Worm (Caenorhabditis elegans): ENCODE measurements around the gene fbxb-26.

DNA sequence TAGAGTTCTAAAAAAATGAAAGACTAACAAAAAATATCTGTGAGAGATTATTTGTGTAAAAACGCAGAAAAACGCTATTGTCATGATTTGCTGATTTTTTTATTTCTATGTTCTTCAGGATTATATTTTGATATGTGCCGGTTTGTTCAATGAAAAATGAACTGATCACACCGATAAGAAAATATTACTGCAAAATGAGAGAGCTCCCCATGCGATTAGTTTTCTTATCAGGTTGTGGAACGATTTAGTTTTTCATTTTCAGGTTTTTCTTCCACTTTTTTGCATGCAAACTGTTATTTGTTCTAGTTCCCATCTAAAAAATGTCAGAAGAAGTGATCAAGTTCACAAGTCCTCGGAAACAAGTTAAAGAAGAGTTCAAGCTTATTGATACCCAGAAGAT, 45.9 kb downstream of the fbxb-26 start, which contains the start of gene btb-9:
- TF ChIP-seq nhr-12 (tag; optimal IDR thresholded peaks at IDR 0.05), result no peak
- no peak for TF ChIP-seq egl-27 (tag; optimal IDR thresholded peaks at IDR 0.05)
- TF ChIP-seq ztf-11 (tag; optimal IDR thresholded peaks at IDR 0.05), result no peak

Measured in whole organism, L2 larva.